Worm (Caenorhabditis elegans): ENCODE data around the gene bar-1.

bar-1 gene

DNA sequence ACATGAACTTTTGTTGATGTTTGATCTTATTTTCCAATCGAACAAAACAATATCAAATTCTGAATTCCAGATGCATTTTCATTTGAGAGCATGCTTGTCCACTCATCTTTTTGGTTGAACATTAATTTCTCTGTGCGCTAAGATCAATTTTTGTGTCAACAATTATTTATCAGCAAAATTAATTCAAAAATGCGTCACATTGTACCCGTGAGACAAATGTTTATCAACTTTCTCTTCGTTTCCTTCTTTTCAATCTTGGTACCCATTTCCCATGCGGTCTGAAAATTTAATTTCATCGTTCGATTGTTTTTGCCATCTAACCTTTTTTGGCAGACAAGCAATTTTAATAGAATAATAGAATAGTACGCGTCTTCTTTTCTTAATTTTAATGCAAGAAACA is 46.4 kb downstream of the bar-1 start:
- TF ChIP-seq R02D3.7 (tag; optimal IDR thresholded peaks at IDR 0.05) (no peak), pqm-1 (tag; optimal IDR thresholded peaks at IDR 0.05) (peak; percentile 70), zag-1 (tag; optimal IDR thresholded peaks at IDR 0.05) (no peak), elt-3 (tag; optimal IDR thresholded peaks at IDR 0.05) (no peak), egl-5 (tag; optimal IDR thresholded peaks at IDR 0.05) (no peak), daf-12 (tag; optimal IDR thresholded peaks at IDR 0.05) (no peak), nhr-23 (tag; optimal IDR thresholded peaks at IDR 0.05) (no peak), tbx-2 (tag; optimal IDR thresholded peaks at IDR 0.05) (no peak)

- TF ChIP-seq fkh-10 (GFP tag; optimal IDR thresholded peaks at IDR 0.05) (no peak), snpc-4 (tag; optimal IDR thresholded peaks at IDR 0.05) (no peak), aly-2 (tag; optimal IDR thresholded peaks at IDR 0.05) (no peak), ama-1 (optimal IDR thresholded peaks at IDR 0.05) (no peak), tbx-2 (tag; optimal IDR thresholded peaks at IDR 0.05) (no peak), ceh-9 (tag; optimal IDR thresholded peaks at IDR 0.05) (no peak), ZK546.5 (tag; optimal IDR thresholded peaks at IDR 0.05) (no peak), nhr-23 (tag; optimal IDR thresholded peaks at IDR 0.05) (no peak), ceh-28 (tag; optimal IDR thresholded peaks at IDR 0.05) (no peak), jun-1 (tag; optimal IDR thresholded peaks at IDR 0.05) (no peak), hmg-11 (tag; optimal IDR thresholded peaks at IDR 0.05) (no peak), fos-1 (tag; optimal IDR thresholded peaks at IDR 0.05) (no peak), egl-5 (tag; optimal IDR thresholded peaks at IDR 0.05) (no peak), mdl-1 (tag; optimal IDR thresholded peaks at IDR 0.05) (no peak), nhr-43 (tag; optimal IDR thresholded peaks at IDR 0.05; ENCODE audit: poor library complexity, severe bottlenecking) (no peak)
These were observed 47.8 kb downstream of the bar-1 start for ce11 chrX:7122655-7123054.

DNA sequence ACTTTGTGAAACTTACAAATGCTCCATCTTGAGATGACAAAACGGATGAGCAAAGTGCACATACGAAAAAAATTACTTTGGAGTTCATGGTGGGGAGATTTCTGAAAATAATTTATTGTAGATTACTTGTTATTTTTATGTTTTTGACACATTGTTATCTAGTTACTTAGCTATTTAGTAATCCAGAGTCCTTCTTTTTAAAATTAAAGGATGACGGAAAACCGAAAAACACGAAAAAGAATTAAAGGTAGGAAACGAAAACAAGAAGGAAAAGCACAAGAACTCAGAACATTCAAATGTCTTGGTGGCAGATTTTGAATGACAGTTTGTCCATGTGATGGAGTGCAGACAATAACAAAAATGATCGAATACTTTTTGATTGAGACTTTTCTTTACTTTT is 53.5 kb downstream of the bar-1 start, which contains the start of gene hen-1:
hen-1 (minus strand) TSS at position 101 of the 400 bp plus-strand sequence.
- TF ChIP-seq jun-1 (tag; optimal IDR thresholded peaks at IDR 0.05) (no peak), nhr-237 (tag; optimal IDR thresholded peaks at IDR 0.05) (no peak), ztf-11 (tag; optimal IDR thresholded peaks at IDR 0.05) (no peak), snpc-4 (tag; optimal IDR thresholded peaks at IDR 0.05) (no peak), elt-1 (tag; optimal IDR thresholded peaks at IDR 0.05) (no peak), pqm-1 (tag; optimal IDR thresholded peaks at IDR 0.05) (no peak), sea-2 (GFP tag; optimal IDR thresholded peaks at IDR 0.05) (no peak), fos-1 (tag; optimal IDR thresholded peaks at IDR 0.05) (no peak)

All from whole organism, L3 larva.